Worm (Caenorhabditis elegans) whole organism, mixed stage, embryonic: ENCODE results near the gene smcr-8.
"Not testable (repeated sequence)": the region's sequence is repeated elsewhere in the genome, so short reads cannot be mapped to it uniquely, and the experiment has no call there.

Experiments
- bed-3 ChIP-seq: fragments of 200-800 bp; sonication (Bioruptor generic); optimal IDR thresholded peaks from 3 replicates; lab custom pipeline; 2018; ENCODE audit warnings: mild to moderate bottlenecking, missing genetic modification characterization, moderate library complexity, missing compliant biosample characterization
- ceh-39 ChIP-seq: fragments of 150-350 bp; optimal IDR thresholded peaks from 2 replicates; lab custom pipeline; 2014; ENCODE audit warnings: missing biosample characterization, missing genetic modification characterization
- ceh-43 ChIP-seq: fragments of 200-800 bp; sonication (Bioruptor generic); optimal IDR thresholded peaks from 2 replicates; lab custom pipeline; 2018; ENCODE audit warnings: mild to moderate bottlenecking, missing genetic modification characterization, moderate library complexity, missing compliant biosample characterization
- ceh-83 ChIP-seq: fragments of 200-800 bp; sonication (Bioruptor generic); optimal IDR thresholded peaks from 2 replicates; lab custom pipeline; 2018; ENCODE audit warnings: mild to moderate bottlenecking, missing genetic modification characterization, missing compliant biosample characterization
- ces-1 ChIP-seq: fragments of 150-350 bp; optimal IDR thresholded peaks from 2 replicates; lab custom pipeline; 2014; ENCODE audit warnings: missing biosample characterization, missing genetic modification reagents, missing genetic modification characterization
- cnd-1 ChIP-seq: fragments of 200-800 bp; sonication (Bioruptor generic); optimal IDR thresholded peaks from 2 replicates; lab custom pipeline; 2018; ENCODE audit warnings: mild to moderate bottlenecking, missing genetic modification characterization, missing compliant biosample characterization
- drap-1 ChIP-seq: fragments of 200-800 bp; sonication (Bioruptor generic); optimal IDR thresholded peaks from 3 replicates; lab custom pipeline; 2018; ENCODE audit warnings: mild to moderate bottlenecking, missing genetic modification characterization, missing compliant biosample characterization
- elt-1 ChIP-seq: sonication (generic microtip); optimal IDR thresholded peaks from 2 replicates; lab custom pipeline; 2017; ENCODE audit warnings: missing genetic modification characterization, mild to moderate bottlenecking, missing compliant biosample characterization, antibody characterized with exemption, moderate library complexity, borderline replicate concordance; ENCODE audit not compliant: insufficient read depth
- elt-3 ChIP-seq: fragments of 150-350 bp; optimal IDR thresholded peaks from 2 replicates; lab custom pipeline; 2014; ENCODE audit warnings: missing biosample characterization, missing genetic modification characterization
- flh-1 ChIP-seq: fragments of 200-800 bp; sonication (Bioruptor generic); optimal IDR thresholded peaks from 2 replicates; lab custom pipeline; 2018; ENCODE audit warnings: mild to moderate bottlenecking, missing genetic modification characterization, moderate library complexity, missing compliant biosample characterization
- hlh-1 ChIP-seq: fragments of 150-350 bp; optimal IDR thresholded peaks from 2 replicates; lab custom pipeline; 2014; ENCODE audit warnings: missing biosample characterization, missing genetic modification reagents, missing genetic modification characterization
- lin-13 ChIP-seq: fragments of 150-350 bp; optimal IDR thresholded peaks from 2 replicates; lab custom pipeline; 2014; ENCODE audit warnings: missing biosample characterization, missing genetic modification characterization
- mab-5 ChIP-seq: fragments of 150-350 bp; optimal IDR thresholded peaks from 2 replicates; lab custom pipeline; 2014; ENCODE audit warnings: missing biosample characterization, missing genetic modification characterization
- mls-2 ChIP-seq: sonication (generic microtip); optimal IDR thresholded peaks from 2 replicates; lab custom pipeline; 2016; ENCODE audit warnings: mild to moderate bottlenecking, missing genetic modification characterization, moderate library complexity, missing compliant biosample characterization
- nhr-12 ChIP-seq: fragments of 150-350 bp; optimal IDR thresholded peaks from 2 replicates; lab custom pipeline; 2014; ENCODE audit warnings: missing biosample characterization, missing genetic modification characterization
- nhr-2 ChIP-seq: fragments of 150-350 bp; optimal IDR thresholded peaks from 2 replicates; lab custom pipeline; 2014; ENCODE audit warnings: missing biosample characterization, missing genetic modification characterization
- nhr-237 ChIP-seq: fragments of 150-350 bp; optimal IDR thresholded peaks from 2 replicates; lab custom pipeline; 2014; ENCODE audit warnings: missing biosample characterization, missing genetic modification characterization
- nhr-28 ChIP-seq: fragments of 150-350 bp; optimal IDR thresholded peaks from 2 replicates; lab custom pipeline; 2014; ENCODE audit warnings: missing biosample characterization, missing genetic modification characterization
- nhr-76 ChIP-seq: sonication (generic microtip); optimal IDR thresholded peaks from 2 replicates; lab custom pipeline; 2017; ENCODE audit warnings: missing biosample characterization, missing genetic modification characterization
- pha-4 ChIP-seq: fragments of 150-350 bp; optimal IDR thresholded peaks from 2 replicates; lab custom pipeline; 2018; ENCODE audit warnings: missing biosample characterization, missing genetic modification reagents, missing genetic modification characterization
- sem-2 ChIP-seq: fragments of 200-800 bp; sonication (Bioruptor generic); optimal IDR thresholded peaks from 2 replicates; lab custom pipeline; 2018; ENCODE audit warnings: mild to moderate bottlenecking, missing genetic modification characterization, missing compliant biosample characterization
- snpc-4 ChIP-seq: fragments of 150-350 bp; optimal IDR thresholded peaks from 2 replicates; lab custom pipeline; 2014; ENCODE audit warnings: missing biosample characterization, missing genetic modification characterization
- sptf-1 ChIP-seq: sonication (generic microtip); optimal IDR thresholded peaks from 2 replicates; lab custom pipeline; 2017; ENCODE audit warnings: mild to moderate bottlenecking, missing genetic modification characterization, moderate library complexity, missing compliant biosample characterization
- unc-120 ChIP-seq: sonication (generic microtip); optimal IDR thresholded peaks from 2 replicates; lab custom pipeline; 2017; ENCODE audit warnings: missing genetic modification characterization, missing compliant biosample characterization; ENCODE audit not compliant: poor library complexity, severe bottlenecking
- unc-39 ChIP-seq: fragments of 150-350 bp; optimal IDR thresholded peaks from 2 replicates; lab custom pipeline; 2014; ENCODE audit warnings: missing biosample characterization, missing genetic modification characterization
- unc-62 ChIP-seq: fragments of 150-350 bp; optimal IDR thresholded peaks from 2 replicates; lab custom pipeline; 2014; ENCODE audit warnings: missing biosample characterization, missing genetic modification reagents, missing genetic modification characterization
- zip-8 ChIP-seq: fragments of 150-350 bp; optimal IDR thresholded peaks from 2 replicates; lab custom pipeline; 2014; ENCODE audit warnings: missing biosample characterization, missing genetic modification characterization
- ztf-11 ChIP-seq: fragments of 150-350 bp; optimal IDR thresholded peaks from 2 replicates; lab custom pipeline; 2014; ENCODE audit warnings: missing biosample characterization, missing genetic modification characterization

smcr-8 gene

ce11 chrIII:4965271-4965670, 33.9 kb upstream of the smcr-8 start, which contains the start of gene nca-2:
nca-2 (plus strand) TSS chrIII:4965571.
- TF ChIP-seq elt-1 (tag; lab: Kevin White, UChicago) (no peak), hlh-1 (tag; lab: Kevin White, UChicago) (no peak), flh-1 (GFP tag; lab: Kevin White, UChicago) (no peak), lin-13 (tag; lab: Kevin White, UChicago) (no peak), nhr-2 (no peak), mab-5 (tag; lab: Kevin White, UChicago) (no peak), sem-2 (GFP tag; lab: Kevin White, UChicago) (no peak), sptf-1 (tag; lab: Kevin White, UChicago) (no peak), nhr-12 (tag; lab: Kevin White, UChicago) (no peak), ztf-11 (tag; lab: Kevin White, UChicago) (no peak), zip-8 (no peak), ces-1 (no peak), nhr-28 (tag; lab: Kevin White, UChicago) (no peak)

DNA sequence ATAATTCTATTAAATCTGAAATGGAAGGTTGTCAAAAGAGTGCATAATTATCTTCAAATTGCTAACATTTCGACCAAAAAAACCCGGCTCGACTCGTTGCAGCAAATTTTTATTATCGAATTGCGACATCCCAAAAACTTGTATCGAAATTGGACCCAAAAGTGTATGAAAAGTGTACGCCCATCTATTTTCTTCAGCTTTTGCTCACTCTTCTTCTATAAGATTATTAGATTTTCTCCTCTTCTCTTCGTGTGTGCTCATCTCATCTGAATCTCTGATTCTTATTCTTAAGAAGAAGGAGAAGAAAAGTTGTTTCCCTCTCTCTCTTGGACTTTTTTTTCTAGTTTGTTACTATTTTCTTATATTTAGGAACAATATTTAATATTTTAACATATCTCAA, 31.9 kb upstream of the smcr-8 start:
- TF ChIP-seq hlh-1 (tag; lab: Kevin White, UChicago) = no peak
- TF ChIP-seq sem-2 (GFP tag; lab: Kevin White, UChicago) = no peak
- no peak for TF ChIP-seq unc-62 (GFP tag; lab: Kevin White, UChicago)
- peak; percentile 95 for TF ChIP-seq ces-1
- TF ChIP-seq pha-4 (tag; lab: Kevin White, UChicago) = no peak
- TF ChIP-seq, all 35 proteins: peak for 1

ce11 chrIII:4968146-4968545, 31.0 kb upstream of the smcr-8 start:
- TF ChIP-seq ceh-39 (tag; lab: Kevin White, UChicago) (no peak), ces-1 (peak; percentile 37)

- not testable (repeated sequence) for TF ChIP-seq bed-3 (GFP tag; lab: Kevin White, UChicago); ceh-43; drap-1
Observed at ce11 chrIII:4980367-4980766, 18.8 kb upstream of the smcr-8 start, which contains the start of gene C27F2.6. C27F2.6 (minus strand) TSS chrIII:4980467.

- TF ChIP-seq unc-39 (no peak), bed-3 (GFP tag; lab: Kevin White, UChicago) (no peak), ces-1 (no peak), lin-13 (tag; lab: Kevin White, UChicago) (no peak), ceh-83 (no peak), sptf-1 (tag; lab: Kevin White, UChicago) (no peak), cnd-1 (tag; lab: Kevin White, UChicago) (no peak), zip-8 (no peak), ceh-43 (no peak), pha-4 (tag; lab: Kevin White, UChicago) (no peak)
Observed at ce11 chrIII:4983961-4984360, 15.2 kb upstream of the smcr-8 start.

ce11 chrIII:4984444-4985086, 14.6 kb upstream of the smcr-8 start, which contains the start of gene C27F2.7:
C27F2.7 (minus strand) TSS chrIII:4984494.
- TF ChIP-seq unc-120 (tag; lab: Kevin White, UChicago) (no peak), sem-2 (GFP tag; lab: Kevin White, UChicago) (no peak), nhr-76 (tag; lab: Kevin White, UChicago) (no peak), nhr-28 (tag; lab: Kevin White, UChicago) (no peak), ceh-83 (no peak), ceh-39 (tag; lab: Kevin White, UChicago) (no peak), sptf-1 (tag; lab: Kevin White, UChicago) (no peak), ztf-11 (tag; lab: Kevin White, UChicago) (no peak), snpc-4 (tag; lab: Kevin White, UChicago) (no peak), nhr-237 (no peak), cnd-1 (tag; lab: Kevin White, UChicago) (no peak), mls-2 (tag; lab: Kevin White, UChicago) (no peak), bed-3 (GFP tag; lab: Kevin White, UChicago) (no peak), unc-39 (no peak), nhr-2 (no peak), pha-4 (tag; lab: Kevin White, UChicago) (no peak), elt-3 (no peak), flh-1 (GFP tag; lab: Kevin White, UChicago) (no peak), ces-1 (no peak)
- TF ChIP-seq, all 35 proteins: peak for 0
